Fruit fly (Drosophila melanogaster) whole organism, embryonic: Measurements from ENCODE around the gene mRpL35.
A peak's percentile ranks its signal among the peaks of the same experiment; 100 is the strongest.

Source experiments
- Antp ChIP-seq: fragments of 200-800 bp; sonication (Bioruptor generic); optimal IDR thresholded peaks from 3 replicates; lab custom pipeline; 2016; ENCODE audit warnings: missing biosample characterization, missing genetic modification characterization
- Atf6 ChIP-seq: fragments of 200-800 bp; sonication (Bioruptor generic); IDR thresholded peaks from 2 replicates; pipeline ENCODE4 v1.3.6; 2022; ENCODE audit warnings: missing biosample characterization, missing genetic modification characterization
- CG13424 ChIP-seq: fragments of 200-800 bp; sonication (Bioruptor generic); optimal IDR thresholded peaks from 2 replicates; lab custom pipeline; 2019; ENCODE audit warnings: missing biosample characterization, mild to moderate bottlenecking, missing genetic modification characterization, moderate library complexity
- CG16779 ChIP-seq: fragments of 200-800 bp; sonication (Bioruptor generic); IDR thresholded peaks from 2 replicates; pipeline ENCODE4 v1.3.6; 2022; ENCODE audit warnings: missing biosample characterization, missing genetic modification characterization
- CG16813 ChIP-seq: fragments of 200-800 bp; sonication (Bioruptor generic); IDR thresholded peaks from 3 replicates; pipeline ENCODE4 v1.3.6; 2022; ENCODE audit warnings: missing biosample characterization, missing genetic modification characterization; ENCODE audit not compliant: partially characterized antibody
- CG18011 ChIP-seq: fragments of 200-800 bp; sonication (Bioruptor generic); optimal IDR thresholded peaks from 2 replicates; lab custom pipeline; 2017; ENCODE audit warnings: missing biosample characterization, missing genetic modification characterization, mild to moderate bottlenecking, moderate library complexity, missing genotype
- CG1832 ChIP-seq: fragments of 200-800 bp; sonication (Bioruptor generic); optimal IDR thresholded peaks from 2 replicates; lab custom pipeline; 2017; ENCODE audit warnings: missing biosample characterization, mild to moderate bottlenecking, missing genetic modification characterization, inconsistent platforms
- CG18599 ChIP-seq: fragments of 200-800 bp; sonication (Bioruptor generic); optimal IDR thresholded peaks from 3 replicates; lab custom pipeline; 2017; ENCODE audit warnings: missing biosample characterization, missing genetic modification characterization, mild to moderate bottlenecking, moderate library complexity, missing genetic modification reagents
- CG2712 ChIP-seq: fragments of 200-800 bp; optimal IDR thresholded peaks from 3 replicates; lab custom pipeline; 2019; ENCODE audit warnings: missing biosample characterization, mild to moderate bottlenecking, missing genetic modification characterization, moderate library complexity
- CG31441 ChIP-seq: fragments of 200-800 bp; sonication (Bioruptor generic); IDR thresholded peaks from 2 replicates; pipeline ENCODE4 v1.3.6; 2022; ENCODE audit warnings: missing biosample characterization, missing genetic modification characterization
- CG3838 ChIP-seq: fragments of 200-800 bp; sonication (Bioruptor generic); optimal IDR thresholded peaks from 3 replicates; lab custom pipeline; 2016; ENCODE audit warnings: missing biosample characterization, missing genetic modification characterization
- CG4424 ChIP-seq: fragments of 200-800 bp; sonication (Bioruptor generic); optimal IDR thresholded peaks from 3 replicates; lab custom pipeline; 2016; ENCODE audit warnings: missing biosample characterization, missing genetic modification characterization
- CG6689 ChIP-seq: fragments of 200-800 bp; sonication (Bioruptor generic); IDR thresholded peaks from 2 replicates; pipeline ENCODE4 v1.3.6; 2022; ENCODE audit warnings: missing biosample characterization, missing genetic modification characterization
- CG7745 ChIP-seq: fragments of 200-800 bp; sonication (Bioruptor generic); optimal IDR thresholded peaks from 2 replicates; lab custom pipeline; 2018; ENCODE audit warnings: missing biosample characterization, mild to moderate bottlenecking, missing genetic modification characterization, moderate library complexity
- CG8290 ChIP-seq, 3 experiments: fragments of 200-800 bp; sonication (Bioruptor generic); optimal IDR thresholded peaks; 2 replicates each; lab custom pipeline; 2016 to 2019; ENCODE audit warnings: missing biosample characterization in 3 of 3, missing genetic modification characterization in 3 of 3, mild to moderate bottlenecking in 2 of 3, moderate library complexity in 1 of 3
- CG9932 ChIP-seq: fragments of 200-800 bp; sonication (Bioruptor generic); IDR thresholded peaks from 2 replicates; pipeline ENCODE4 v1.3.6; 2022; ENCODE audit warnings: missing biosample characterization, missing genetic modification characterization
- CTCF ChIP-seq: fragments of 200-800 bp; sonication (Bioruptor generic); optimal IDR thresholded peaks from 2 replicates; lab custom pipeline; 2017; ENCODE audit warnings: missing biosample characterization, mild to moderate bottlenecking, missing genetic modification characterization, moderate library complexity
- Dll ChIP-seq: fragments of 200-800 bp; sonication (Bioruptor generic); IDR thresholded peaks from 4 replicates; pipeline ENCODE4 v1.3.6; 2022; ENCODE audit warnings: missing biosample characterization, missing genetic modification characterization; ENCODE audit not compliant: partially characterized antibody
- Ets65A ChIP-seq: fragments of 200-800 bp; sonication (Bioruptor generic); peaks from one replicate; lab custom pipeline; 2016; ENCODE audit warnings: missing biosample characterization, missing genetic modification characterization
- H15 ChIP-seq: fragments of 200-800 bp; sonication (Bioruptor generic); IDR thresholded peaks from 3 replicates; pipeline ENCODE4 v1.3.6; 2022; ENCODE audit warnings: missing biosample characterization, missing genetic modification characterization
- HmgD ChIP-seq: fragments of 200-800 bp; sonication (Bioruptor generic); optimal IDR thresholded peaks from 3 replicates; lab custom pipeline; 2016; ENCODE audit warnings: missing biosample characterization, missing genetic modification characterization
- Hr78 ChIP-seq, 2 experiments: fragments of 200-800 bp in 1 of 2; fragments of >200 bp in 1 of 2; sonication (Bioruptor generic) in 1 of 2; optimal IDR thresholded peaks; 2 replicates each; lab custom pipeline; 2017 to 2019; ENCODE audit warnings: missing biosample characterization in 2 of 2, missing genetic modification characterization in 2 of 2, mild to moderate bottlenecking in 1 of 2, moderate library complexity in 1 of 2
- Lim3 ChIP-seq: fragments of 200-800 bp; sonication (Bioruptor generic); IDR thresholded peaks from 2 replicates; pipeline ENCODE4 v1.3.6; 2022; ENCODE audit warnings: missing biosample characterization, missing genetic modification characterization
- MESR4 ChIP-seq: fragments of 200-800 bp; sonication (Bioruptor generic); optimal IDR thresholded peaks from 2 replicates; lab custom pipeline; 2018; ENCODE audit warnings: missing biosample characterization, mild to moderate bottlenecking, missing genetic modification characterization, moderate library complexity
- Med ChIP-seq: fragments of 200-800 bp; sonication (Bioruptor generic); peaks from one replicate; lab custom pipeline; 2016; ENCODE audit warnings: missing biosample characterization, missing genetic modification characterization, mild to moderate bottlenecking, inconsistent platforms, moderate library complexity
- NFAT ChIP-seq: fragments of 200-800 bp; sonication (Bioruptor generic); IDR thresholded peaks from 2 replicates; pipeline ENCODE4 v1.3.6; 2022; ENCODE audit warnings: missing biosample characterization, missing genetic modification characterization
- Opbp ChIP-seq: fragments of 200-800 bp; sonication (Bioruptor generic); IDR thresholded peaks from 3 replicates; pipeline ENCODE4 v1.3.6; 2022; ENCODE audit warnings: missing biosample characterization, missing genetic modification characterization; ENCODE audit not compliant: partially characterized antibody
- Ptx1 ChIP-seq: fragments of 200-800 bp; sonication (Bioruptor generic); IDR thresholded peaks from 2 replicates; pipeline ENCODE4 v1.3.6; 2022; ENCODE audit warnings: missing biosample characterization, missing genetic modification characterization
- Rx ChIP-seq: fragments of 200-800 bp; sonication (Bioruptor generic); IDR thresholded peaks from 2 replicates; pipeline ENCODE4 v1.3.6; 2022; ENCODE audit warnings: missing biosample characterization, missing genetic modification characterization
- TFAM ChIP-seq: fragments of 200-800 bp; sonication (Bioruptor generic); optimal IDR thresholded peaks from 2 replicates; lab custom pipeline; 2017; ENCODE audit warnings: missing biosample characterization, missing genetic modification characterization, inconsistent platforms
- Tbp ChIP-seq: fragments of >200 bp; optimal IDR thresholded peaks from 2 replicates; lab custom pipeline; 2018; ENCODE audit warnings: missing biosample characterization, missing genetic modification characterization
- Trl ChIP-seq, 3 experiments: fragments of >200 bp in 2 of 3; fragments of 200-800 bp in 1 of 3; sonication (Bioruptor generic) in 1 of 3; optimal IDR thresholded peaks; 2 replicates in 1 of 3; 3 replicates in 2 of 3; lab custom pipeline; 2016 to 2017; ENCODE audit warnings: missing biosample characterization in 1 of 3, missing genetic modification characterization in 1 of 3
- btn ChIP-seq: fragments of 200-800 bp; sonication (Bioruptor generic); optimal IDR thresholded peaks from 2 replicates; lab custom pipeline; 2016; ENCODE audit warnings: missing biosample characterization, missing genetic modification characterization
- chm ChIP-seq: fragments of 200-800 bp; sonication (Bioruptor generic); IDR thresholded peaks from 2 replicates; pipeline ENCODE4 v1.3.6; 2022; ENCODE audit warnings: missing biosample characterization, missing genetic modification characterization
- crol ChIP-seq: fragments of 200-800 bp; sonication (Bioruptor generic); IDR thresholded peaks from 2 replicates; pipeline ENCODE4 v1.3.6; 2022; ENCODE audit warnings: missing biosample characterization, missing genetic modification characterization
- danr ChIP-seq: fragments of 200-800 bp; sonication (Bioruptor generic); IDR thresholded peaks from 2 replicates; pipeline ENCODE4 v1.3.6; 2022; ENCODE audit warnings: missing biosample characterization, missing genetic modification characterization
- esg ChIP-seq: fragments of 200-800 bp; sonication (Bioruptor generic); conservative IDR thresholded peaks from 2 replicates; pipeline ENCODE4 v1.3.6; 2022; ENCODE audit warnings: missing biosample characterization, missing genetic modification characterization
- fd3F ChIP-seq: fragments of 200-800 bp; sonication (Bioruptor generic); optimal IDR thresholded peaks from 2 replicates; lab custom pipeline; 2018; ENCODE audit warnings: missing biosample characterization, mild to moderate bottlenecking, missing genetic modification characterization, moderate library complexity
- grau ChIP-seq: fragments of 200-800 bp; optimal IDR thresholded peaks from 3 replicates; lab custom pipeline; 2019; ENCODE audit warnings: missing biosample characterization, mild to moderate bottlenecking, missing genetic modification characterization, moderate library complexity
- lov ChIP-seq, 2 experiments: fragments of 200-800 bp in 1 of 2; fragments of >200 bp in 1 of 2; sonication (Bioruptor generic) in 1 of 2; IDR thresholded peaks in 1 of 2; optimal IDR thresholded peaks in 1 of 2; 2 replicates in 1 of 2; 3 replicates in 1 of 2; pipeline versions ENCODE4 v1.3.6 to Lab custom; 2017 to 2022; ENCODE audit warnings: missing biosample characterization in 1 of 2, missing genetic modification characterization in 1 of 2
- nerfin-1 ChIP-seq: fragments of 200-800 bp; sonication (Bioruptor generic); optimal IDR thresholded peaks from 3 replicates; lab custom pipeline; 2019; ENCODE audit warnings: missing biosample characterization, mild to moderate bottlenecking, missing genetic modification characterization, moderate library complexity
- nom ChIP-seq: fragments of 200-800 bp; sonication (Bioruptor generic); optimal IDR thresholded peaks from 2 replicates; lab custom pipeline; 2017; ENCODE audit warnings: missing biosample characterization, missing genetic modification characterization, mild to moderate bottlenecking, moderate library complexity, missing genetic modification reagents
- pnt ChIP-seq: fragments of 200-800 bp; sonication (Bioruptor generic); optimal IDR thresholded peaks from 3 replicates; lab custom pipeline; 2016; ENCODE audit warnings: missing biosample characterization, missing genetic modification characterization
- pros ChIP-seq: fragments of 200-800 bp; sonication (Bioruptor generic); optimal IDR thresholded peaks from 3 replicates; lab custom pipeline; 2019; ENCODE audit warnings: missing biosample characterization, mild to moderate bottlenecking, missing genetic modification characterization, moderate library complexity
- psq ChIP-seq: fragments of 200-800 bp; sonication (Bioruptor generic); optimal IDR thresholded peaks from 2 replicates; lab custom pipeline; 2017; ENCODE audit warnings: missing biosample characterization, missing genetic modification characterization
- sens ChIP-seq: fragments of 200-800 bp; sonication (Bioruptor generic); peaks from one replicate; lab custom pipeline; 2016; ENCODE audit warnings: missing biosample characterization, missing genetic modification characterization
- sqz ChIP-seq: fragments of 200-800 bp; sonication (Bioruptor generic); optimal IDR thresholded peaks from 3 replicates; lab custom pipeline; 2018; ENCODE audit warnings: missing biosample characterization, mild to moderate bottlenecking, missing genetic modification characterization
- twi ChIP-seq: fragments of 200-800 bp; optimal IDR thresholded peaks from 2 replicates; lab custom pipeline; 2019; ENCODE audit warnings: missing biosample characterization, mild to moderate bottlenecking, missing genetic modification characterization, moderate library complexity
- zen ChIP-seq: fragments of 200-800 bp; sonication (Bioruptor generic); optimal IDR thresholded peaks from 3 replicates; lab custom pipeline; 2018; ENCODE audit warnings: missing biosample characterization, mild to moderate bottlenecking, missing genetic modification characterization, moderate library complexity

mRpL35 gene

DNA sequence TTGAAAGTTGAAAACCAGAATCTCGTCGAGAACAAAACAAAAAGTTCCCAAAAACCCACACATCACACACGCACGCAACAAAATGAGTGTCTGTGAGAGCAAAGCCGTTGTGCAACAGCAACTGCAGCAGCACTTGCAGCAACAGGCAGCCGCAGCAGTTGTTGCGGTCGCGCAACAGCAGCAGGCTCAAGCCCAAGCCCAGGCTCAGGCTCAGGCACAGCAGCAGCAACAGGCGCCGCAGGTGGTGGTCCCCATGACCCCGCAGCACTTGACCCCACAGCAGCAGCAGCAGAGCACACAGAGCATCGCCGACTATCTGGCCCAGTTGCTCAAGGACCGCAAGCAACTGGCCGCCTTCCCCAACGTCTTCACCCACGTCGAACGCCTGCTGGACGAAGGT lies 19.7 kb downstream of the mRpL35 start (continued):
- TF ChIP-seq pros (no peak), zen (tag; lab: Kevin White, UChicago) (no peak), Hr78 (GFP tag; optimal IDR thresholded peaks at IDR 0.05; lab: Kevin White, UChicago) (peak in 1 of 2 experiments; percentile 64), CG9932 (GFP tag; lab: Robert Waterston, UW) (peak; percentile 23; the same call in 1 of the 2 replicates), TFAM (GFP tag; lab: Kevin White, UChicago) (no peak), twi (tag; lab: Kevin White, UChicago) (no peak), Ptx1 (no peak), CG18011 (no peak), CG7745 (tag; lab: Kevin White, UChicago) (no peak), lov (optimal IDR thresholded peaks at IDR 0.05; lab: Kevin White, UChicago) (no peak), lov (GFP tag; IDR thresholded peaks at IDR 0.05; lab: Robert Waterston, UW) (peak; percentile 50; the same call in 1 of the 3 replicates), MESR4 (GFP tag; lab: Kevin White, UChicago) (no peak), Rx (no peak), Atf6 (GFP tag; lab: Robert Waterston, UW) (0 out of 2 replicates have a peak, but pooled peaks have one; percentile 12), danr (GFP tag; lab: Robert Waterston, UW) (no peak), CG3838 (GFP tag; lab: Kevin White, UChicago) (no peak), fd3F (GFP tag; lab: Kevin White, UChicago) (no peak), CG16779 (peak; percentile 62; the same call in 1 of the 2 replicates), CG1832 (no peak), NFAT (GFP tag; lab: Robert Waterston, UW) (no peak), CG31441 (GFP tag; lab: Robert Waterston, UW) (no peak), CG2712 (tag; lab: Kevin White, UChicago) (no peak), CG16813 (GFP tag; lab: Robert Waterston, UW) (0 out of 3 replicates have a peak, but pooled peaks have one; percentile 21), Opbp (GFP tag; lab: Robert Waterston, UW) (0 out of 3 replicates have a peak, but pooled peaks have one; percentile 35), esg (GFP tag; lab: Robert Waterston, UW) (no peak), btn (GFP tag; lab: Kevin White, UChicago) (no peak), Tbp (GFP tag; lab: Kevin White, UChicago) (no peak), nerfin-1 (tag; lab: Kevin White, UChicago) (no peak), Antp (GFP tag; lab: Kevin White, UChicago) (no peak), H15 (GFP tag; lab: Robert Waterston, UW) (no peak), CG13424 (tag; lab: Kevin White, UChicago) (no peak), crol (GFP tag; lab: Robert Waterston, UW) (peak; percentile 11; the same call in 1 of the 2 replicates), CG4424 (no peak), HmgD (GFP tag; lab: Kevin White, UChicago) (no peak), CG18599 (no peak)
- TF ChIP-seq, all 482 proteins: peak for 21

DNA sequence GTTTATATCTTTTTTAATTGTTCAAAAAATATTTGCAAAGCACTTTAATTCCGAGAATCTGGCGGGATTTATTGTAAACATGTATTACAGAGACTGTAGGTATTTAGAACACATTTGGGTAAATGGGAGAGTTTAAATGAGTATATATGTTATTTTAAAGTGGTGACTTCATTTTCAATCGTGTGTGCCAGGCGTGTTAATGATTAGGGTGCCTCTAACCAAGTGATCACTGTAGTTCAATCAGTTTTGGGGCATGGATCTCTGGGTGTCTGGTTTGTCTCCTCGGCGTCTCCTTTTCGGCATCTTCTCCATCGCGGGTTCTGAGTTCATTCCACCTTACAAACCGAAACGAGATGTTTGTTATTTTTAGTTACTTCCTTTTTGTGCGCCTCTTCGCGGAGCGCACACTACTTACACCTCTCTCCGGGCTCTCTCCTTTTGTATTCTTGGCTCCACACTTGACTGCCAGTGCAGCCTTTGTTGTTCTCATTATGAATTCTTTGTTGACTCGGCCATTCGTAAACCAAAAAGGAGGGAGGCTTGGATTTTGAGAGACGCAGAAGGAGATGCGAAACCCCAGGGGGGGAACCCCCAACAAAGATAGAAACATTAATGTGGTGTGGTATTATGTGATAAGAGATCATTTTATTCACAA lies 20.5 kb downstream of the mRpL35 start:
- TF ChIP-seq Lim3 (GFP tag; lab: Robert Waterston, UW), result no peak
- peak; percentile 67 for TF ChIP-seq Ets65A (GFP tag; lab: Kevin White, UChicago)
- peak; percentile 13 for TF ChIP-seq nom (GFP tag; lab: Kevin White, UChicago)
- TF ChIP-seq pnt (GFP tag; lab: Kevin White, UChicago), result no peak
- peak; percentile 52 for TF ChIP-seq psq
- no peak for TF ChIP-seq CG8290 (GFP tag; optimal IDR thresholded peaks at IDR 0.05; lab: Kevin White, UChicago)
- TF ChIP-seq CG8290 (tag; optimal IDR thresholded peaks at IDR 0.05; lab: Kevin White, UChicago), result no peak
- TF ChIP-seq Med (GFP tag; lab: Kevin White, UChicago), result peak; percentile 33
- TF ChIP-seq grau (tag; lab: Kevin White, UChicago), result peak; percentile 82
- peak; percentile 7 for TF ChIP-seq sqz (GFP tag; lab: Kevin White, UChicago)
- 0 out of 4 replicates have a peak, but pooled peaks have one; percentile 17 for TF ChIP-seq Dll (GFP tag; lab: Robert Waterston, UW)
- no peak for TF ChIP-seq CTCF (GFP tag; lab: Kevin White, UChicago)
- peak; percentile 44; the same call in 1 of the 2 replicates for TF ChIP-seq chm
- TF ChIP-seq pros, result peak; percentile 58
- peak; percentile 42; the same call in 1 of the 2 replicates for TF ChIP-seq CG6689 (GFP tag; lab: Robert Waterston, UW)
- TF ChIP-seq sens (GFP tag; lab: Kevin White, UChicago), result peak; percentile 73
- TF ChIP-seq Trl (optimal IDR thresholded peaks at IDR 0.05; lab: Kevin White, UChicago), result peak; percentile 4 to 67
- peak; percentile 34 for TF ChIP-seq Trl (GFP tag; optimal IDR thresholded peaks at IDR 0.05; lab: Kevin White, UChicago)
